Fruit fly (Drosophila melanogaster) S2 (cell line): Measurements from ENCODE around the gene PNPase.

Experiments used
- CG8478 ChIP-seq: fragments of >200 bp; optimal IDR thresholded peaks from 2 replicates; lab custom pipeline; 2018
- CTCF ChIP-seq, 2 experiments: fragments of >200 bp; optimal IDR thresholded peaks; 2 replicates each; lab custom pipeline; 2018

Gene PNPase

dm6 chr3R:31405277-31406207 lies at the start of gene PNPase:
PNPase (minus strand) TSS chr3R:31405452.
- TF ChIP-seq CG8478 (lab: Kevin White, UChicago): no peak
- TF ChIP-seq CTCF (optimal IDR thresholded peaks at IDR 0.05; lab: Kevin White, UChicago): no peak

dm6 chr3R:31443455-31443854 lies 38.2 kb upstream of the PNPase start:
- TF ChIP-seq CG8478 (lab: Kevin White, UChicago): no peak
- TF ChIP-seq CTCF (optimal IDR thresholded peaks at IDR 0.05; lab: Kevin White, UChicago): no peak

dm6 chr3R:31443023-31443422 lies 37.8 kb upstream of the PNPase start:
- no peak for TF ChIP-seq CTCF (optimal IDR thresholded peaks at IDR 0.05; lab: Kevin White, UChicago)
- TF ChIP-seq CG8478 (lab: Kevin White, UChicago): no peak

- no peak for TF ChIP-seq CTCF (optimal IDR thresholded peaks at IDR 0.05; lab: Kevin White, UChicago)
- TF ChIP-seq CG8478 (lab: Kevin White, UChicago): no peak
These were observed 35.3 kb upstream of the PNPase start for dm6 chr3R:31440561-31440960.

- TF ChIP-seq CTCF (optimal IDR thresholded peaks at IDR 0.05; lab: Kevin White, UChicago): no peak
- no peak for TF ChIP-seq CG8478 (lab: Kevin White, UChicago)
These were observed 34.7 kb upstream of the PNPase start for dm6 chr3R:31439986-31440385.

dm6 chr3R:31438856-31439255 lies 33.6 kb upstream of the PNPase start:
- TF ChIP-seq CG8478 (lab: Kevin White, UChicago) (no peak), CTCF (optimal IDR thresholded peaks at IDR 0.05; lab: Kevin White, UChicago) (no peak)

dm6 chr3R:31437420-31438058 lies 32.3 kb upstream of the PNPase start:
- TF ChIP-seq CTCF (optimal IDR thresholded peaks at IDR 0.05; lab: Kevin White, UChicago) (no peak), CG8478 (lab: Kevin White, UChicago) (no peak)

dm6 chr3R:31435619-31436018 lies 30.4 kb upstream of the PNPase start:
- TF ChIP-seq CTCF (optimal IDR thresholded peaks at IDR 0.05; lab: Kevin White, UChicago): no peak
- no peak for TF ChIP-seq CG8478 (lab: Kevin White, UChicago)

- TF ChIP-seq CTCF (optimal IDR thresholded peaks at IDR 0.05; lab: Kevin White, UChicago) (no peak), CG8478 (lab: Kevin White, UChicago) (no peak)
These were observed 19.2 kb upstream of the PNPase start for dm6 chr3R:31424427-31424826.

- no peak for TF ChIP-seq CTCF (optimal IDR thresholded peaks at IDR 0.05; lab: Kevin White, UChicago)
- no peak for TF ChIP-seq CG8478 (lab: Kevin White, UChicago)
These were observed 16.7 kb upstream of the PNPase start for dm6 chr3R:31421995-31422394.

dm6 chr3R:31420675-31421074 lies 15.4 kb upstream of the PNPase start:
- no peak for TF ChIP-seq CG8478 (lab: Kevin White, UChicago)
- TF ChIP-seq CTCF (optimal IDR thresholded peaks at IDR 0.05; lab: Kevin White, UChicago): no peak

- TF ChIP-seq CTCF (optimal IDR thresholded peaks at IDR 0.05; lab: Kevin White, UChicago) (no peak), CG8478 (lab: Kevin White, UChicago) (no peak)
These were observed 14.3 kb upstream of the PNPase start for dm6 chr3R:31419531-31419930.

dm6 chr3R:31409627-31410201 lies 4.5 kb upstream of the PNPase start:
- TF ChIP-seq CTCF (optimal IDR thresholded peaks at IDR 0.05; lab: Kevin White, UChicago) (no peak), CG8478 (lab: Kevin White, UChicago) (no peak)

dm6 chr3R:31407026-31407654 lies 1.9 kb upstream of the PNPase start:
- no peak for TF ChIP-seq CTCF (optimal IDR thresholded peaks at IDR 0.05; lab: Kevin White, UChicago)
- no peak for TF ChIP-seq CG8478 (lab: Kevin White, UChicago)
